Fruit fly (Drosophila melanogaster) whole organism, embryonic: ENCODE data around the gene spd-2.

Experiments used
- Adf1 ChIP-seq: fragments of 200-800 bp; sonication (Bioruptor generic); IDR thresholded peaks from 2 replicates; pipeline ENCODE4 v1.3.6; 2022; ENCODE audit warnings: missing biosample characterization, missing genetic modification characterization
- Asciz ChIP-seq: fragments of 200-800 bp; sonication (Bioruptor generic); optimal IDR thresholded peaks from 2 replicates; lab custom pipeline; 2017; ENCODE audit warnings: missing biosample characterization, mild to moderate bottlenecking, missing genetic modification characterization, missing genetic modification reagents
- Atf6 ChIP-seq: fragments of 200-800 bp; sonication (Bioruptor generic); IDR thresholded peaks from 2 replicates; pipeline ENCODE4 v1.3.6; 2022; ENCODE audit warnings: missing biosample characterization, missing genetic modification characterization
- CG11560 ChIP-seq: fragments of 200-800 bp; sonication (Bioruptor generic); IDR thresholded peaks from 3 replicates; pipeline ENCODE4 v1.3.6; 2022; ENCODE audit warnings: missing biosample characterization, missing genetic modification characterization
- CG11695 ChIP-seq: fragments of 200-800 bp; sonication (Bioruptor generic); IDR thresholded peaks from 3 replicates; pipeline ENCODE4 v1.3.6; 2022; ENCODE audit warnings: missing biosample characterization, missing genetic modification characterization
- CG14710 ChIP-seq: fragments of 200-800 bp; sonication (Bioruptor generic); optimal IDR thresholded peaks from 3 replicates; lab custom pipeline; 2019; ENCODE audit warnings: missing biosample characterization, mild to moderate bottlenecking, missing genetic modification characterization, moderate library complexity
- CG16779 ChIP-seq: fragments of 200-800 bp; sonication (Bioruptor generic); IDR thresholded peaks from 2 replicates; pipeline ENCODE4 v1.3.6; 2022; ENCODE audit warnings: missing biosample characterization, missing genetic modification characterization
- CG2116 ChIP-seq: fragments of 200-800 bp; sonication (Bioruptor generic); optimal IDR thresholded peaks from 3 replicates; lab custom pipeline; 2018; ENCODE audit warnings: missing biosample characterization, mild to moderate bottlenecking, missing genetic modification characterization
- CG2712 ChIP-seq: fragments of 200-800 bp; optimal IDR thresholded peaks from 3 replicates; lab custom pipeline; 2019; ENCODE audit warnings: missing biosample characterization, mild to moderate bottlenecking, missing genetic modification characterization, moderate library complexity
- CG3407 ChIP-seq: fragments of 200-800 bp; sonication (Bioruptor generic); optimal IDR thresholded peaks from 2 replicates; lab custom pipeline; 2018; ENCODE audit warnings: missing biosample characterization, mild to moderate bottlenecking, missing genetic modification characterization
- CG6813 ChIP-seq: fragments of 200-800 bp; sonication (Bioruptor generic); optimal IDR thresholded peaks from 2 replicates; lab custom pipeline; 2017; ENCODE audit warnings: missing biosample characterization, missing genetic modification characterization, mild to moderate bottlenecking, moderate library complexity, missing genetic modification reagents
- CG7357 ChIP-seq: fragments of 200-800 bp; sonication (Bioruptor generic); IDR thresholded peaks from 3 replicates; pipeline ENCODE4 v1.3.6; 2022; ENCODE audit warnings: missing biosample characterization, missing genetic modification characterization
- CG7372 ChIP-seq: fragments of 200-800 bp; sonication (Bioruptor generic); IDR thresholded peaks from 2 replicates; pipeline ENCODE4 v1.3.6; 2022; ENCODE audit warnings: missing biosample characterization, missing genetic modification characterization
- CG7786 ChIP-seq: fragments of 200-800 bp; sonication (Bioruptor generic); optimal IDR thresholded peaks from 2 replicates; lab custom pipeline; 2016; ENCODE audit warnings: missing biosample characterization, missing genetic modification characterization
- CG7839 ChIP-seq: fragments of 200-800 bp; sonication (Bioruptor generic); optimal IDR thresholded peaks from 3 replicates; lab custom pipeline; 2018; ENCODE audit warnings: missing biosample characterization, mild to moderate bottlenecking, missing genetic modification characterization, moderate library complexity
- CG8359 ChIP-seq: fragments of 200-800 bp; sonication (Bioruptor generic); optimal IDR thresholded peaks from 2 replicates; lab custom pipeline; 2017; ENCODE audit warnings: missing biosample characterization, mild to moderate bottlenecking, missing genetic modification characterization, borderline replicate concordance
- D19B ChIP-seq: fragments of 200-800 bp; sonication (Bioruptor generic); optimal IDR thresholded peaks from 2 replicates; lab custom pipeline; 2017; ENCODE audit warnings: missing biosample characterization, mild to moderate bottlenecking, missing genetic modification characterization
- Dek ChIP-seq: fragments of 200-800 bp; sonication (Bioruptor generic); optimal IDR thresholded peaks from 3 replicates; lab custom pipeline; 2019; ENCODE audit warnings: missing biosample characterization, mild to moderate bottlenecking, missing genetic modification characterization, moderate library complexity
- E2f1 ChIP-seq: fragments of 200-800 bp; sonication (Bioruptor generic); IDR thresholded peaks from 2 replicates; pipeline ENCODE4 v1.3.6; 2022; ENCODE audit warnings: missing biosample characterization, missing genetic modification characterization
- Gug ChIP-seq: fragments of 200-800 bp; sonication (Bioruptor generic); IDR thresholded peaks from 4 replicates; pipeline ENCODE4 v1.3.6; 2022; ENCODE audit warnings: missing biosample characterization, missing genetic modification characterization
- Hmr ChIP-seq: fragments of 200-800 bp; sonication (Bioruptor generic); optimal IDR thresholded peaks from 3 replicates; lab custom pipeline; 2017; ENCODE audit warnings: mild to moderate bottlenecking, missing biosample characterization, missing genetic modification reagents, missing genetic modification characterization
- Hr3 ChIP-seq: fragments of 200-800 bp; sonication (Bioruptor generic); optimal IDR thresholded peaks from 3 replicates; lab custom pipeline; 2016; ENCODE audit warnings: missing biosample characterization, missing genetic modification characterization
- Lim3 ChIP-seq: fragments of 200-800 bp; sonication (Bioruptor generic); IDR thresholded peaks from 2 replicates; pipeline ENCODE4 v1.3.6; 2022; ENCODE audit warnings: missing biosample characterization, missing genetic modification characterization
- Lpt ChIP-seq: fragments of >200 bp; optimal IDR thresholded peaks from 2 replicates; lab custom pipeline; 2018; ENCODE audit warnings: missing biosample characterization, missing genetic modification characterization
- MBD-R2 ChIP-seq: fragments of 200-800 bp; sonication (Bioruptor generic); IDR thresholded peaks from 2 replicates; pipeline ENCODE4 v1.3.6; 2022; ENCODE audit warnings: missing biosample characterization, missing genetic modification characterization
- MESR4 ChIP-seq: fragments of 200-800 bp; sonication (Bioruptor generic); optimal IDR thresholded peaks from 2 replicates; lab custom pipeline; 2018; ENCODE audit warnings: missing biosample characterization, mild to moderate bottlenecking, missing genetic modification characterization, moderate library complexity
- Max ChIP-seq: fragments of 200-800 bp; sonication (Bioruptor generic); optimal IDR thresholded peaks from 2 replicates; lab custom pipeline; 2016; ENCODE audit warnings: missing biosample characterization, mild to moderate bottlenecking, missing genetic modification characterization
- Meics ChIP-seq: fragments of 200-800 bp; sonication (Bioruptor generic); optimal IDR thresholded peaks from 2 replicates; lab custom pipeline; 2017; ENCODE audit warnings: missing biosample characterization, mild to moderate bottlenecking, missing genetic modification characterization
- NfI ChIP-seq: fragments of 200-800 bp; sonication (Bioruptor generic); optimal IDR thresholded peaks from 3 replicates; lab custom pipeline; 2018; ENCODE audit warnings: missing biosample characterization, mild to moderate bottlenecking, missing genetic modification characterization, moderate library complexity
- Scr ChIP-seq: fragments of 200-800 bp; sonication (Bioruptor generic); IDR thresholded peaks from 2 replicates; pipeline ENCODE4 v1.3.6; 2022; ENCODE audit warnings: missing biosample characterization, missing genetic modification characterization; ENCODE audit not compliant: partially characterized antibody
- Xbp1 ChIP-seq: fragments of 200-800 bp; sonication (Bioruptor generic); optimal IDR thresholded peaks from 3 replicates; lab custom pipeline; 2016; ENCODE audit warnings: missing biosample characterization, mild to moderate bottlenecking, missing genetic modification characterization
- br ChIP-seq: fragments of >200 bp; optimal IDR thresholded peaks from 2 replicates; lab custom pipeline; 2017
- crol ChIP-seq: fragments of 200-800 bp; sonication (Bioruptor generic); IDR thresholded peaks from 2 replicates; pipeline ENCODE4 v1.3.6; 2022; ENCODE audit warnings: missing biosample characterization, missing genetic modification characterization
- da ChIP-seq: fragments of 200-800 bp; sonication (Bioruptor generic); optimal IDR thresholded peaks from 2 replicates; lab custom pipeline; 2016; ENCODE audit warnings: missing biosample characterization, missing genetic modification characterization
- disco-r ChIP-seq: fragments of 200-800 bp; sonication (Bioruptor generic); optimal IDR thresholded peaks from 2 replicates; lab custom pipeline; 2016; ENCODE audit warnings: missing biosample characterization, missing genetic modification characterization
- hbn ChIP-seq: fragments of 200-800 bp; sonication (Bioruptor generic); IDR thresholded peaks from 2 replicates; pipeline ENCODE4 v1.3.6; 2022; ENCODE audit warnings: missing biosample characterization, missing genetic modification characterization; ENCODE audit not compliant: partially characterized antibody
- her ChIP-seq: fragments of 200-800 bp; sonication (Bioruptor generic); optimal IDR thresholded peaks from 2 replicates; lab custom pipeline; 2016; ENCODE audit warnings: missing biosample characterization, missing genetic modification characterization
- hth ChIP-seq: fragments of >200 bp; optimal IDR thresholded peaks from 2 replicates; lab custom pipeline; 2017; ENCODE audit warnings: inconsistent platforms
- pfk ChIP-seq: fragments of 200-800 bp; sonication (Bioruptor generic); optimal IDR thresholded peaks from 2 replicates; lab custom pipeline; 2018; ENCODE audit warnings: missing biosample characterization, mild to moderate bottlenecking, missing genetic modification characterization, moderate library complexity
- phol ChIP-seq: fragments of 200-800 bp; sonication (Bioruptor generic); optimal IDR thresholded peaks from 3 replicates; lab custom pipeline; 2018; ENCODE audit warnings: missing biosample characterization, mild to moderate bottlenecking, missing genetic modification characterization, moderate library complexity
- sc ChIP-seq, 3 experiments: fragments of >200 bp in 2 of 3; fragments of 200-800 bp in 1 of 3; sonication (Bioruptor generic) in 1 of 3; optimal IDR thresholded peaks; 2 replicates in 2 of 3; 3 replicates in 1 of 3; lab custom pipeline; 2017; ENCODE audit warnings: mild to moderate bottlenecking in 1 of 3, missing biosample characterization in 1 of 3, missing genetic modification characterization in 1 of 3, missing genetic modification reagents in 1 of 3
- sens-2 ChIP-seq: fragments of 200-800 bp; sonication (Bioruptor generic); IDR thresholded peaks from 2 replicates; pipeline ENCODE4 v1.3.6; 2022; ENCODE audit warnings: missing biosample characterization, missing genetic modification characterization
- slbo ChIP-seq: fragments of 200-800 bp; sonication (Bioruptor generic); IDR thresholded peaks from 2 replicates; pipeline ENCODE4 v1.3.6; 2022; ENCODE audit warnings: missing biosample characterization, missing genetic modification characterization
- slp2 ChIP-seq: fragments of 200-800 bp; sonication (Bioruptor generic); optimal IDR thresholded peaks from 2 replicates; lab custom pipeline; 2016; ENCODE audit warnings: missing biosample characterization, missing genetic modification characterization
- sug ChIP-seq: fragments of 200-800 bp; optimal IDR thresholded peaks from 2 replicates; lab custom pipeline; 2019; ENCODE audit warnings: missing biosample characterization, mild to moderate bottlenecking, missing genetic modification characterization, moderate library complexity
- tio ChIP-seq: fragments of 200-800 bp; sonication (Bioruptor generic); optimal IDR thresholded peaks from 2 replicates; lab custom pipeline; 2017; ENCODE audit warnings: missing biosample characterization, missing genetic modification characterization, inconsistent platforms
- tup ChIP-seq: fragments of 200-800 bp; sonication (Bioruptor generic); optimal IDR thresholded peaks from 2 replicates; lab custom pipeline; 2016; ENCODE audit warnings: missing biosample characterization, mild to moderate bottlenecking, missing genetic modification characterization, moderate library complexity
- twi ChIP-seq: fragments of 200-800 bp; optimal IDR thresholded peaks from 2 replicates; lab custom pipeline; 2019; ENCODE audit warnings: missing biosample characterization, mild to moderate bottlenecking, missing genetic modification characterization, moderate library complexity
- unc-4 ChIP-seq: fragments of 200-800 bp; sonication (Bioruptor generic); IDR thresholded peaks from 2 replicates; pipeline ENCODE4 v1.3.6; 2022; ENCODE audit warnings: missing biosample characterization, missing genetic modification characterization; ENCODE audit not compliant: partially characterized antibody
- zen2 ChIP-seq: fragments of 200-800 bp; sonication (Bioruptor generic); IDR thresholded peaks from 3 replicates; pipeline ENCODE4 v1.3.6; 2022; ENCODE audit warnings: missing biosample characterization, missing genetic modification characterization; ENCODE audit not compliant: partially characterized antibody

spd-2 gene

DNA sequence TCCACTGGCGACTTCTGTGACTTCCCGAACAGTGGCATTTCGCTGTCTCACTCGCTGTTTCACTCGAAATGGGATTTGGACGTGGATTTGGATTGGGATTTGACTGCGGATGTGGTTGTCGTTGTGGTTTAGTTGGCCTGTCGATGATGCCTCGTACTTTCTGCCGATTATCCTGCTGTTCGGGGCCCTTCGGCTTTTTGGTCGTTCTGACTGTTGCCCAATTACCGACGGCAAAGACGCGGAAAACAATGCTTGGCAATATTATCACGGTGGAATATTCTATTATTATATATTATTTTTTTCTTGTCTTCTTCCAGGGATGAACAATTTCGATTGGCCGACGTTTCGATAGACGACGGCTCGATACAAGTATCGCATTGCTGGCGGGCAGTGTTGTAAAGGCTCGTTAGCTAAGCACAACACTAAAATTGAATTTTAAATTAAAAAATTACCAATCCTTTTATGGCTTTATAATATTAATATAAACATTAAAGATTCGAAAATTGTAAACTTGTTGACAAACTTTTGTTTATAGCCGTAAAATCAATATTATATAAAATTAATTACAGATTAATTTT is 20.4 kb upstream of the spd-2 start, which contains the start of gene Mo25 (continued):
- TF ChIP-seq sens-2 (GFP tag; lab: Robert Waterston, UW) (no peak), CG7786 (GFP tag; lab: Kevin White, UChicago) (no peak), zen2 (peak; percentile 57; the same call in 2 of the 3 replicates), disco-r (no peak), phol (peak; percentile 40), unc-4 (GFP tag; lab: Robert Waterston, UW) (peak; percentile 81), CG2712 (tag; lab: Kevin White, UChicago) (peak; percentile 65), Xbp1 (GFP tag; lab: Kevin White, UChicago) (peak; percentile 53), Hr3 (GFP tag; lab: Kevin White, UChicago) (peak; percentile 42), Dek (peak; percentile 43), CG8359 (no peak), sug (tag; lab: Kevin White, UChicago) (peak; percentile 52), MBD-R2 (GFP tag; lab: Robert Waterston, UW) (peak; percentile 86), Hmr (GFP tag; lab: Kevin White, UChicago) (peak; percentile 52), sc (optimal IDR thresholded peaks at IDR 0.05; lab: Kevin White, UChicago) (no peak), sc (GFP tag; optimal IDR thresholded peaks at IDR 0.05; lab: Kevin White, UChicago) (no peak), Atf6 (GFP tag; lab: Robert Waterston, UW) (no peak), CG2116 (GFP tag; lab: Kevin White, UChicago) (peak; percentile 84), CG11695 (GFP tag; lab: Robert Waterston, UW) (no peak), CG11560 (tag; lab: Robert Waterston, UW) (no peak), CG16779 (GFP tag; lab: Robert Waterston, UW) (no peak), CG7357 (GFP tag; lab: Robert Waterston, UW) (no peak), Max (peak; percentile 38), Lpt (GFP tag; lab: Kevin White, UChicago) (no peak), E2f1 (GFP tag; lab: Robert Waterston, UW) (0 out of 2 replicates have a peak, but pooled peaks have one; percentile 16), slp2 (GFP tag; lab: Kevin White, UChicago) (no peak), CG14710 (tag; lab: Kevin White, UChicago) (peak; percentile 71), D19B (GFP tag; lab: Kevin White, UChicago) (no peak), CG7839 (tag; lab: Kevin White, UChicago) (peak; percentile 51), hth (lab: Kevin White, UChicago) (no peak), crol (GFP tag; lab: Robert Waterston, UW) (no peak), Adf1 (peak; percentile 39; the same call in 1 of the 2 replicates), CG3407 (GFP tag; lab: Kevin White, UChicago) (no peak), her (GFP tag; lab: Kevin White, UChicago) (no peak), hbn (peak; percentile 79), da (GFP tag; lab: Kevin White, UChicago) (no peak), CG6813 (GFP tag; lab: Kevin White, UChicago) (peak; percentile 9), Meics (peak; percentile 34), CG7372 (GFP tag; lab: Robert Waterston, UW) (no peak), Lim3 (no peak), pfk (GFP tag; lab: Kevin White, UChicago) (peak; percentile 23), Gug (GFP tag; lab: Robert Waterston, UW) (no peak; the same call in 3 of the 4 replicates), tup (GFP tag; lab: Kevin White, UChicago) (no peak), NfI (GFP tag; lab: Kevin White, UChicago) (peak; percentile 46), Asciz (GFP tag; lab: Kevin White, UChicago) (peak; percentile 33), slbo (GFP tag; lab: Robert Waterston, UW) (peak; percentile 70), MESR4 (GFP tag; lab: Kevin White, UChicago) (peak; percentile 84), br (lab: Kevin White, UChicago) (no peak), tio (no peak), Scr (GFP tag; lab: Robert Waterston, UW) (peak; percentile 72), twi (tag; lab: Kevin White, UChicago) (no peak)
